Fruit fly (Drosophila melanogaster): ENCODE data around the gene lost.

dm6 chr3R:4416138-4416537 is 13.3 kb downstream of the lost start, which contains the start of gene CG31528:
- no peak for TF ChIP-seq CG14711 (tag; optimal IDR thresholded peaks at IDR 0.05)
- no peak for TF ChIP-seq toe (GFP tag; optimal IDR thresholded peaks at IDR 0.05)
- TF ChIP-seq Crg-1 (GFP tag; optimal IDR thresholded peaks at IDR 0.05), result no peak
- TF ChIP-seq kay (GFP tag; ENCODE audit: borderline replicate concordance), result no peak
- no peak for TF ChIP-seq CG33017 (tag; optimal IDR thresholded peaks at IDR 0.05)
- no peak for TF ChIP-seq cic (GFP tag; optimal IDR thresholded peaks at IDR 0.05)
- no peak for TF ChIP-seq Clk (GFP tag; optimal IDR thresholded peaks at IDR 0.05)
- no peak for TF ChIP-seq CG5204 (GFP tag; optimal IDR thresholded peaks at IDR 0.05)
- TF ChIP-seq cnc (optimal IDR thresholded peaks at IDR 0.05), result no peak
- TF ChIP-seq ovo (GFP tag; optimal IDR thresholded peaks at IDR 0.05), result no peak
